Worm (Caenorhabditis elegans) whole organism, L1 larva: Measurements from ENCODE around the gene lge-1.

Experiments
- C34B4.2 ChIP-seq: sonication (generic microtip); optimal IDR thresholded peaks from 2 replicates; lab custom pipeline; 2017; ENCODE audit warnings: mild to moderate bottlenecking, missing genetic modification characterization, missing compliant biosample characterization
- F16B12.6 ChIP-seq: fragments of 150-350 bp; optimal IDR thresholded peaks from 2 replicates; lab custom pipeline; 2014; ENCODE audit warnings: missing biosample characterization, missing genetic modification characterization
- Y116A8C.19 ChIP-seq: sonication (generic microtip); optimal IDR thresholded peaks from 2 replicates; lab custom pipeline; 2016; ENCODE audit warnings: missing compliant biosample characterization, missing genetic modification characterization, borderline replicate concordance
- alr-1 ChIP-seq: fragments of 200-800 bp; sonication (Bioruptor generic); optimal IDR thresholded peaks from 2 replicates; lab custom pipeline; 2018; ENCODE audit warnings: borderline replicate concordance, mild to moderate bottlenecking, missing genetic modification characterization, missing compliant biosample characterization
- ceh-63 ChIP-seq: fragments of 200-800 bp; sonication (Bioruptor generic); optimal IDR thresholded peaks from 2 replicates; lab custom pipeline; 2018; ENCODE audit warnings: mild to moderate bottlenecking, missing genetic modification characterization, missing compliant biosample characterization
- ceh-82 ChIP-seq, 3 experiments: fragments of 150-350 bp in 1 of 3; sonication (generic microtip) in 2 of 3; optimal IDR thresholded peaks; 2 replicates each; lab custom pipeline; 2014 to 2017; ENCODE audit warnings: missing biosample characterization in 3 of 3, missing genetic modification characterization in 3 of 3
- ceh-88 ChIP-seq: fragments of 200-800 bp; sonication (Bioruptor generic); IDR thresholded peaks from 2 replicates; pipeline ENCODE4 v1.3.6; 2022; ENCODE audit warnings: missing genetic modification characterization, missing compliant biosample characterization
- ces-1 ChIP-seq: fragments of 150-350 bp; optimal IDR thresholded peaks from 2 replicates; lab custom pipeline; 2014; ENCODE audit warnings: missing biosample characterization, missing genetic modification reagents, missing genetic modification characterization
- dpl-1 ChIP-seq, 3 experiments: fragments of 150-350 bp in 2 of 3; sonication (generic microtip) in 1 of 3; optimal IDR thresholded peaks; 2 replicates each; lab custom pipeline; 2014 to 2017; ENCODE audit warnings: missing biosample characterization in 3 of 3, missing genetic modification characterization in 3 of 3, missing genetic modification reagents in 3 of 3
- efl-1 ChIP-seq, 4 experiments: fragments of 150-350 bp; optimal IDR thresholded peaks in 3 of 4; peaks in 1 of 4; 1 replicate in 1 of 4; 2 replicates in 3 of 4; lab custom pipeline; 2014; ENCODE audit warnings: missing biosample characterization in 2 of 4, missing genetic modification characterization in 2 of 4, missing genetic modification reagents in 2 of 4
- egl-27 ChIP-seq, 2 experiments: fragments of 150-350 bp in 1 of 2; sonication (generic microtip); optimal IDR thresholded peaks; 3 replicates each; lab custom pipeline; 2017 to 2018; ENCODE audit warnings: missing biosample characterization in 2 of 2, missing genetic modification characterization in 2 of 2, missing genetic modification reagents in 2 of 2
- elt-2 ChIP-seq: sonication (generic microtip); optimal IDR thresholded peaks from 2 replicates; lab custom pipeline; 2016; ENCODE audit warnings: missing genetic modification characterization, mild to moderate bottlenecking, inconsistent platforms, missing compliant biosample characterization, missing genetic modification reagents
- elt-3 ChIP-seq, 6 experiments: fragments of 150-350 bp in 1 of 6; sonication (generic microtip); optimal IDR thresholded peaks; 2 replicates each; lab custom pipeline; 2017 to 2018; ENCODE audit warnings: missing biosample characterization in 6 of 6, missing genetic modification characterization in 6 of 6, inconsistent platforms in 1 of 6
- ets-5 ChIP-seq: fragments of 200-800 bp; sonication (Bioruptor generic); IDR thresholded peaks from 2 replicates; pipeline ENCODE4 v1.3.6; 2022; ENCODE audit warnings: missing genetic modification characterization, missing compliant biosample characterization
- fkh-4 ChIP-seq: sonication (generic microtip); optimal IDR thresholded peaks from 2 replicates; lab custom pipeline; 2016; ENCODE audit warnings: missing compliant biosample characterization, missing genetic modification characterization, borderline replicate concordance
- fkh-8 ChIP-seq: sonication (generic microtip); optimal IDR thresholded peaks from 2 replicates; lab custom pipeline; 2016; ENCODE audit warnings: mild to moderate bottlenecking, missing genetic modification characterization, missing compliant biosample characterization
- fos-1 ChIP-seq: fragments of 150-350 bp; optimal IDR thresholded peaks from 2 replicates; lab custom pipeline; 2014; ENCODE audit warnings: missing biosample characterization, missing genetic modification characterization
- hlh-4 ChIP-seq: sonication (generic microtip); optimal IDR thresholded peaks from 2 replicates; lab custom pipeline; 2016; ENCODE audit warnings: mild to moderate bottlenecking, missing genetic modification characterization, missing compliant biosample characterization
- isw-1 ChIP-seq: fragments of 200-800 bp; sonication (Bioruptor generic); IDR thresholded peaks from 2 replicates; pipeline ENCODE4 v1.3.6; 2022; ENCODE audit warnings: missing genetic modification characterization, missing compliant biosample characterization
- jun-1 ChIP-seq: fragments of 150-350 bp; optimal IDR thresholded peaks from 2 replicates; lab custom pipeline; 2014; ENCODE audit warnings: missing biosample characterization, missing genetic modification reagents, missing genetic modification characterization
- lin-15B ChIP-seq: fragments of 150-350 bp; sonication (generic microtip); optimal IDR thresholded peaks from 3 replicates; lab custom pipeline; 2014; ENCODE audit warnings: missing biosample characterization, missing genetic modification characterization
- lin-35 ChIP-seq, 2 experiments: fragments of 150-350 bp; optimal IDR thresholded peaks; 2 replicates each; lab custom pipeline; 2014; ENCODE audit warnings: missing biosample characterization in 2 of 2, missing genetic modification characterization in 2 of 2, missing genetic modification reagents in 2 of 2
- lir-3 ChIP-seq: sonication (generic microtip); optimal IDR thresholded peaks from 2 replicates; lab custom pipeline; 2016; ENCODE audit warnings: mild to moderate bottlenecking, missing genetic modification characterization, moderate library complexity, missing compliant biosample characterization; ENCODE audit not compliant: poor library complexity
- lsy-2 ChIP-seq, 2 experiments: fragments of 150-350 bp; optimal IDR thresholded peaks; 2 replicates each; lab custom pipeline; 2014; ENCODE audit warnings: missing biosample characterization in 2 of 2, missing genetic modification characterization in 2 of 2
- mdl-1 ChIP-seq, 2 experiments: fragments of 150-350 bp; optimal IDR thresholded peaks; 2 replicates each; lab custom pipeline; 2014 to 2017; ENCODE audit warnings: missing biosample characterization in 2 of 2, missing genetic modification characterization in 2 of 2, inconsistent platforms in 1 of 2
- mef-2 ChIP-seq: fragments of 150-350 bp; optimal IDR thresholded peaks from 2 replicates; lab custom pipeline; 2014; ENCODE audit warnings: missing biosample characterization, missing genetic modification characterization
- nhr-11 ChIP-seq: fragments of 150-350 bp; optimal IDR thresholded peaks from 2 replicates; lab custom pipeline; 2014; ENCODE audit warnings: missing biosample characterization, missing genetic modification characterization
- nhr-12 ChIP-seq: sonication (generic microtip); optimal IDR thresholded peaks from 2 replicates; lab custom pipeline; 2017; ENCODE audit warnings: missing biosample characterization, missing genetic modification characterization
- nhr-19 ChIP-seq: fragments of 200-800 bp; sonication (Bioruptor generic); conservative IDR thresholded peaks from 2 replicates; pipeline ENCODE4 v1.3.6; 2022; ENCODE audit warnings: missing genetic modification characterization, missing compliant biosample characterization
- nhr-20 ChIP-seq: sonication (generic microtip); optimal IDR thresholded peaks from 2 replicates; lab custom pipeline; 2016; ENCODE audit warnings: mild to moderate bottlenecking, missing genetic modification characterization, missing compliant biosample characterization
- nhr-28 ChIP-seq: fragments of 150-350 bp; optimal IDR thresholded peaks from 2 replicates; lab custom pipeline; 2014; ENCODE audit warnings: missing biosample characterization, missing genetic modification characterization
- nhr-71 ChIP-seq: sonication (generic microtip); optimal IDR thresholded peaks from 2 replicates; lab custom pipeline; 2016; ENCODE audit warnings: mild to moderate bottlenecking, missing genetic modification characterization, moderate library complexity, missing compliant biosample characterization
- pqm-1 ChIP-seq: sonication (generic microtip); optimal IDR thresholded peaks from 3 replicates; lab custom pipeline; 2017; ENCODE audit warnings: missing biosample characterization, missing genetic modification characterization
- rnt-1 ChIP-seq: sonication (generic microtip); optimal IDR thresholded peaks from 2 replicates; lab custom pipeline; 2016; ENCODE audit warnings: mild to moderate bottlenecking, missing genetic modification characterization, moderate library complexity, missing compliant biosample characterization
- skn-1 ChIP-seq: fragments of 150-350 bp; optimal IDR thresholded peaks from 2 replicates; lab custom pipeline; 2014; ENCODE audit warnings: missing biosample characterization, missing genetic modification characterization
- snu-23 ChIP-seq: sonication (generic microtip); optimal IDR thresholded peaks from 2 replicates; lab custom pipeline; 2016; ENCODE audit warnings: missing genetic modification characterization, missing compliant biosample characterization
- sox-4 ChIP-seq: sonication (generic microtip); optimal IDR thresholded peaks from 2 replicates; lab custom pipeline; 2016; ENCODE audit warnings: missing genetic modification characterization, missing compliant biosample characterization
- sup-37 ChIP-seq: fragments of 200-800 bp; sonication (Bioruptor generic); optimal IDR thresholded peaks from 2 replicates; lab custom pipeline; 2018; ENCODE audit warnings: mild to moderate bottlenecking, missing genetic modification characterization, missing compliant biosample characterization
- tbx-2 ChIP-seq: sonication (generic microtip); optimal IDR thresholded peaks from 2 replicates; lab custom pipeline; 2016; ENCODE audit warnings: missing genetic modification characterization, missing compliant biosample characterization
- tlp-1 ChIP-seq: fragments of 150-350 bp; optimal IDR thresholded peaks from 2 replicates; lab custom pipeline; 2014; ENCODE audit warnings: missing biosample characterization, missing genetic modification characterization
- unc-130 ChIP-seq: fragments of 150-350 bp; optimal IDR thresholded peaks from 2 replicates; lab custom pipeline; 2017; ENCODE audit warnings: missing biosample characterization, missing genetic modification characterization, inconsistent platforms
- unc-62 ChIP-seq: fragments of 150-350 bp; optimal IDR thresholded peaks from 2 replicates; lab custom pipeline; 2014; ENCODE audit warnings: missing biosample characterization, missing genetic modification reagents, missing genetic modification characterization
- unc-86 ChIP-seq: sonication (generic microtip); optimal IDR thresholded peaks from 2 replicates; lab custom pipeline; 2016; ENCODE audit warnings: missing genetic modification characterization, missing compliant biosample characterization
- unc-98 ChIP-seq: fragments of 200-800 bp; sonication (Bioruptor generic); IDR thresholded peaks from 2 replicates; pipeline ENCODE4 v1.3.6; 2022; ENCODE audit warnings: missing genetic modification characterization, missing compliant biosample characterization
- vab-15 ChIP-seq: sonication (generic microtip); optimal IDR thresholded peaks from 2 replicates; lab custom pipeline; 2017; ENCODE audit warnings: missing genotype, mild to moderate bottlenecking, missing genetic modification characterization, missing compliant biosample characterization
- xbp-1 ChIP-seq: sonication (generic microtip); optimal IDR thresholded peaks from 2 replicates; lab custom pipeline; 2016; ENCODE audit warnings: missing genetic modification characterization, missing compliant biosample characterization
- zag-1 ChIP-seq: fragments of 150-350 bp; optimal IDR thresholded peaks from 2 replicates; lab custom pipeline; 2014; ENCODE audit warnings: missing biosample characterization, missing genetic modification characterization
- ztf-11 ChIP-seq, 2 experiments: sonication (generic microtip); optimal IDR thresholded peaks; 2 replicates each; lab custom pipeline; 2016 to 2017; ENCODE audit warnings: missing genetic modification characterization in 2 of 2, missing biosample characterization in 1 of 2, missing compliant biosample characterization in 1 of 2
- ztf-4 ChIP-seq: fragments of 150-350 bp; optimal IDR thresholded peaks from 2 replicates; lab custom pipeline; 2014; ENCODE audit warnings: missing biosample characterization, missing genetic modification characterization

lge-1 gene

DNA sequence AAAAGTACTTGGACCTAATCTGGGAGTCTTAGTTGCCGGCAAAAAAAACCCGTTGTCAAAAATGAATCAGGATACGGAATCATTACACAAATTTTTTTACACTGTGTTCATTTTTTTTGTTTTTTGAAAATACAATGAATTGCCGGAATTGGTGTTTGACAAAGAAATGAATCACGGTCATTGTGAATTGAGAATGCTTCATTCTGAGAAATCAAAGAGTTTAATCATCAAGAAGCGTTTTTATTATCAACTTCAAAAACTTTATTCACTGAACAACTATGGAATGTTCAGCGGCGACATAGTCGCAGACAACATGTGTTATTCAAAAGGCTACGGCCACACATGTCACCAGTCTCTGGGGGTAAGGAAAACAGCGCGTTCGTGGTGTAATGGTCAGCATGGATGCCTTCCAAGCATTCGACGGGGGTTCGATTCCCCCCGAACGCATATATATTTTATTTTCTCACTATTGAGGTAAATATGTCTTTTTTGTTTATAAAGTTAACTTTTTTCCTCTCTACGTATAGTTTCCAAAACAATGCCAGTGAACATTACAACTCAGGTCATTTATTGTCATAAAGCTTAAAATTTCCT lies 2.8 kb upstream of the lge-1 start, which contains the start of gene nas-10 (continued):
- TF ChIP-seq isw-1 = no peak
- peak; percentile 39 for TF ChIP-seq xbp-1 (tag; lab: Kevin White, UChicago)
- TF ChIP-seq C34B4.2 (tag; lab: Kevin White, UChicago) = no peak
- TF ChIP-seq unc-130 = peak; percentile 25
- TF ChIP-seq mdl-1 (tag; optimal IDR thresholded peaks at IDR 0.05; lab: Kevin White, UChicago) = peak in 1 of 2 experiments; percentile 49
- TF ChIP-seq ztf-4 = no peak
- no peak for TF ChIP-seq ets-5 (GFP tag; lab: Robert Waterston, UW)
- no peak for TF ChIP-seq sox-4
- TF ChIP-seq ces-1 (GFP tag; lab: Kevin White, UChicago) = no peak
- TF ChIP-seq dpl-1 (GFP tag; optimal IDR thresholded peaks at IDR 0.05; lab: Kevin White, UChicago) = no peak
- no peak for TF ChIP-seq sup-37
- peak in 1 of 2 experiments; percentile 38 for TF ChIP-seq ztf-11 (tag; optimal IDR thresholded peaks at IDR 0.05; lab: Kevin White, UChicago)
- TF ChIP-seq lin-15B (tag; lab: Kevin White, UChicago) = no peak
- no peak for TF ChIP-seq fkh-8 (tag; lab: Kevin White, UChicago)
- no peak for TF ChIP-seq F16B12.6 (tag; lab: Kevin White, UChicago)
- peak; percentile 68 for TF ChIP-seq nhr-19 (GFP tag; lab: Robert Waterston, UW)
- peak in 1 of 6 experiments; percentile 18 for TF ChIP-seq elt-3 (tag; optimal IDR thresholded peaks at IDR 0.05; lab: Kevin White, UChicago)
- TF ChIP-seq unc-86 (tag; lab: Kevin White, UChicago) = peak; percentile 19
- TF ChIP-seq rnt-1 = peak; percentile 37
- TF ChIP-seq unc-62 = no peak
- peak; percentile 54 for TF ChIP-seq lir-3
- TF ChIP-seq mef-2 (tag; lab: Kevin White, UChicago) = no peak
- no peak for TF ChIP-seq ceh-88 (GFP tag; lab: Robert Waterston, UW)
- peak in 2 of 3 experiments; percentile 29 to 37 for TF ChIP-seq ceh-82 (tag; optimal IDR thresholded peaks at IDR 0.05; lab: Kevin White, UChicago)
- TF ChIP-seq Y116A8C.19 (tag; lab: Kevin White, UChicago) = no peak
- peak; percentile 25 for TF ChIP-seq jun-1 (tag; lab: Kevin White, UChicago)
- TF ChIP-seq efl-1 (optimal IDR thresholded peaks at IDR 0.05; lab: Kevin White, UChicago) = peak in 1 of 2 experiments; percentile 1
- peak in 1 of 2 experiments; percentile 86 for TF ChIP-seq efl-1 (GFP tag; optimal IDR thresholded peaks at IDR 0.05 in 1 of 2; lab: Kevin White, UChicago)
- peak; percentile 68 for TF ChIP-seq nhr-71 (tag; lab: Kevin White, UChicago)
- TF ChIP-seq lin-35 (GFP tag; optimal IDR thresholded peaks at IDR 0.05; lab: Kevin White, UChicago) = peak in 1 of 2 experiments; percentile 61
- no peak for TF ChIP-seq skn-1 (tag; lab: Kevin White, UChicago)
- TF ChIP-seq egl-27 (tag; optimal IDR thresholded peaks at IDR 0.05; lab: Kevin White, UChicago) = no peak
- no peak for TF ChIP-seq hlh-4 (tag; lab: Kevin White, UChicago)
- no peak for TF ChIP-seq alr-1 (tag; lab: Kevin White, UChicago)
- no peak for TF ChIP-seq tbx-2 (tag; lab: Kevin White, UChicago)
- TF ChIP-seq vab-15 = no peak
- TF ChIP-seq snu-23 (GFP tag; lab: Kevin White, UChicago) = peak; percentile 77
- no peak for TF ChIP-seq zag-1 (tag; lab: Kevin White, UChicago)
- TF ChIP-seq elt-2 (tag; lab: Kevin White, UChicago) = peak; percentile 45
- TF ChIP-seq nhr-28 (tag; lab: Kevin White, UChicago) = no peak
- TF ChIP-seq pqm-1 (tag; lab: Kevin White, UChicago) = no peak
- no peak for TF ChIP-seq tlp-1 (tag; lab: Kevin White, UChicago)
- no peak for TF ChIP-seq lsy-2 (tag; optimal IDR thresholded peaks at IDR 0.05; lab: Kevin White, UChicago)
- TF ChIP-seq fkh-4 (tag; lab: Kevin White, UChicago) = no peak
- no peak for TF ChIP-seq nhr-12 (tag; lab: Kevin White, UChicago)
- TF ChIP-seq nhr-11 = no peak
- no peak for TF ChIP-seq ceh-63 (GFP tag; lab: Kevin White, UChicago)
- no peak for TF ChIP-seq unc-98 (GFP tag; lab: Robert Waterston, UW)
- peak; percentile 65 for TF ChIP-seq nhr-20
- TF ChIP-seq fos-1 (tag; lab: Kevin White, UChicago) = no peak
